Worm (Caenorhabditis elegans) whole organism, late embryonic: ENCODE measurements around the gene pqn-16.

ENCODE experiments used
- C08G9.2 ChIP-seq: sonication (generic microtip); optimal IDR thresholded peaks from 2 replicates; lab custom pipeline; 2016; ENCODE audit warnings: mild to moderate bottlenecking, missing genetic modification characterization, moderate library complexity, missing compliant biosample characterization
- F13H6.1 ChIP-seq: sonication (generic microtip); optimal IDR thresholded peaks from 2 replicates; lab custom pipeline; 2016; ENCODE audit warnings: missing genetic modification characterization, missing compliant biosample characterization
- K09A11.1 ChIP-seq: sonication (generic microtip); optimal IDR thresholded peaks from 2 replicates; lab custom pipeline; 2017; ENCODE audit warnings: antibody characterized with exemption, mild to moderate bottlenecking, missing genetic modification characterization, missing compliant biosample characterization; ENCODE audit not compliant: insufficient read depth
- T23F11.4 ChIP-seq: fragments of 200-800 bp; sonication (Bioruptor generic); optimal IDR thresholded peaks from 2 replicates; lab custom pipeline; 2018; ENCODE audit warnings: mild to moderate bottlenecking, missing genetic modification characterization, missing compliant biosample characterization
- Y22D7AL.16 ChIP-seq: sonication (generic microtip); optimal IDR thresholded peaks from 2 replicates; lab custom pipeline; 2016; ENCODE audit warnings: missing genetic modification characterization, missing compliant biosample characterization
- ahr-1 ChIP-seq: sonication (generic microtip); optimal IDR thresholded peaks from 2 replicates; lab custom pipeline; 2016; ENCODE audit warnings: missing genetic modification characterization, missing compliant biosample characterization
- ceh-14 ChIP-seq: sonication (generic microtip); optimal IDR thresholded peaks from 2 replicates; lab custom pipeline; 2016; ENCODE audit warnings: missing genotype, missing genetic modification characterization, missing compliant biosample characterization
- ceh-19 ChIP-seq: fragments of 200-800 bp; sonication (Bioruptor generic); optimal IDR thresholded peaks from 2 replicates; lab custom pipeline; 2018; ENCODE audit warnings: mild to moderate bottlenecking, missing genetic modification characterization, missing compliant biosample characterization
- ceh-22 ChIP-seq: sonication (generic microtip); optimal IDR thresholded peaks from 2 replicates; lab custom pipeline; 2017; ENCODE audit warnings: missing biosample characterization, missing genetic modification characterization
- ceh-24 ChIP-seq: sonication (generic microtip); optimal IDR thresholded peaks from 2 replicates; lab custom pipeline; 2016; ENCODE audit warnings: mild to moderate bottlenecking, missing genetic modification characterization, missing compliant biosample characterization
- ceh-31 ChIP-seq: sonication (generic microtip); optimal IDR thresholded peaks from 2 replicates; lab custom pipeline; 2016; ENCODE audit warnings: missing genetic modification characterization, missing compliant biosample characterization
- ceh-45 ChIP-seq: fragments of 200-800 bp; sonication (Bioruptor generic); IDR thresholded peaks from 2 replicates; pipeline ENCODE4 v1.3.6; 2022; ENCODE audit warnings: missing genetic modification reagents, missing genetic modification characterization, missing compliant biosample characterization
- ceh-6 ChIP-seq: fragments of 200-800 bp; sonication (Bioruptor generic); optimal IDR thresholded peaks from 2 replicates; lab custom pipeline; 2018; ENCODE audit warnings: mild to moderate bottlenecking, missing genetic modification characterization, missing compliant biosample characterization
- che-1 ChIP-seq: sonication (generic microtip); optimal IDR thresholded peaks from 2 replicates; lab custom pipeline; 2016; ENCODE audit warnings: mild to moderate bottlenecking, missing genetic modification characterization, missing compliant biosample characterization
- dve-1 ChIP-seq: sonication (generic microtip); optimal IDR thresholded peaks from 2 replicates; lab custom pipeline; 2017; ENCODE audit warnings: antibody characterized with exemption, mild to moderate bottlenecking, missing genetic modification characterization, missing compliant biosample characterization
- ets-4 ChIP-seq: sonication (generic microtip); optimal IDR thresholded peaks from 2 replicates; lab custom pipeline; 2016; ENCODE audit warnings: missing genetic modification characterization, missing compliant biosample characterization
- eyg-1 ChIP-seq: sonication (generic microtip); optimal IDR thresholded peaks from 2 replicates; lab custom pipeline; 2016; ENCODE audit warnings: missing genotype, missing genetic modification characterization, missing compliant biosample characterization
- fkh-10 ChIP-seq: fragments of 150-350 bp; optimal IDR thresholded peaks from 2 replicates; lab custom pipeline; 2014; ENCODE audit warnings: missing biosample characterization, missing genetic modification reagents, missing genetic modification characterization
- hlh-13 ChIP-seq: fragments of 200-800 bp; sonication (Bioruptor generic); optimal IDR thresholded peaks from 2 replicates; lab custom pipeline; 2018; ENCODE audit warnings: mild to moderate bottlenecking, missing genetic modification characterization, missing compliant biosample characterization
- hlh-15 ChIP-seq: sonication (generic microtip); optimal IDR thresholded peaks from 2 replicates; lab custom pipeline; 2016; ENCODE audit warnings: missing genetic modification characterization, missing compliant biosample characterization
- hlh-30 ChIP-seq: sonication (generic microtip); optimal IDR thresholded peaks from 2 replicates; lab custom pipeline; 2017; ENCODE audit warnings: antibody characterized with exemption, missing genetic modification characterization, missing compliant biosample characterization; ENCODE audit not compliant: insufficient read depth
- hlh-8 ChIP-seq: sonication (generic microtip); optimal IDR thresholded peaks from 2 replicates; lab custom pipeline; 2016; ENCODE audit warnings: missing genotype, missing genetic modification characterization, missing compliant biosample characterization
- madf-2 ChIP-seq: sonication (generic microtip); optimal IDR thresholded peaks from 2 replicates; lab custom pipeline; 2017; ENCODE audit warnings: missing genetic modification characterization, missing compliant biosample characterization
- nfya-1 ChIP-seq: sonication (generic microtip); optimal IDR thresholded peaks from 2 replicates; lab custom pipeline; 2017; ENCODE audit warnings: missing genetic modification characterization, mild to moderate bottlenecking, missing compliant biosample characterization, antibody characterized with exemption, moderate library complexity
- nhr-11 ChIP-seq: fragments of 150-350 bp; optimal IDR thresholded peaks from 2 replicates; lab custom pipeline; 2014; ENCODE audit warnings: missing biosample characterization, missing genetic modification characterization
- npax-4 ChIP-seq: sonication (generic microtip); optimal IDR thresholded peaks from 2 replicates; lab custom pipeline; 2016; ENCODE audit warnings: missing genetic modification characterization, missing compliant biosample characterization
- pax-1 ChIP-seq: fragments of 150-350 bp; optimal IDR thresholded peaks from 2 replicates; lab custom pipeline; 2014; ENCODE audit warnings: missing biosample characterization, missing genetic modification characterization
- pha-2 ChIP-seq: sonication (generic microtip); optimal IDR thresholded peaks from 2 replicates; lab custom pipeline; 2017; ENCODE audit warnings: mild to moderate bottlenecking, missing genetic modification characterization, missing compliant biosample characterization
- pros-1 ChIP-seq: fragments of 150-350 bp; optimal IDR thresholded peaks from 2 replicates; lab custom pipeline; 2014; ENCODE audit warnings: missing biosample characterization, missing genetic modification reagents, missing genetic modification characterization
- sox-2 ChIP-seq: fragments of 200-800 bp; sonication (Bioruptor generic); IDR thresholded peaks from 2 replicates; pipeline ENCODE4 v1.3.6; 2022; ENCODE audit warnings: missing genetic modification reagents, missing genetic modification characterization, missing compliant biosample characterization
- sox-4 ChIP-seq: sonication (generic microtip); optimal IDR thresholded peaks from 2 replicates; lab custom pipeline; 2017; ENCODE audit warnings: mild to moderate bottlenecking, missing genetic modification characterization, inconsistent platforms, missing compliant biosample characterization
- syd-9 ChIP-seq: sonication (generic microtip); optimal IDR thresholded peaks from 2 replicates; lab custom pipeline; 2016; ENCODE audit warnings: mild to moderate bottlenecking, missing genetic modification characterization, moderate library complexity, missing compliant biosample characterization
- tbx-2 ChIP-seq: sonication (generic microtip); optimal IDR thresholded peaks from 2 replicates; lab custom pipeline; 2016; ENCODE audit warnings: missing genetic modification characterization, missing compliant biosample characterization
- unc-42 ChIP-seq: sonication (generic microtip); optimal IDR thresholded peaks from 2 replicates; lab custom pipeline; 2016; ENCODE audit warnings: missing genotype, missing genetic modification characterization, missing compliant biosample characterization
- unc-55 ChIP-seq: sonication (generic microtip); optimal IDR thresholded peaks from 2 replicates; lab custom pipeline; 2017; ENCODE audit warnings: missing biosample characterization, missing genetic modification reagents, missing genetic modification characterization
- unc-86 ChIP-seq: sonication (generic microtip); optimal IDR thresholded peaks from 2 replicates; lab custom pipeline; 2016; ENCODE audit warnings: missing genetic modification characterization, missing compliant biosample characterization
- zip-5 ChIP-seq: sonication (generic microtip); optimal IDR thresholded peaks from 2 replicates; lab custom pipeline; 2016; ENCODE audit warnings: missing genetic modification characterization, missing compliant biosample characterization

Gene pqn-16

ce11 chrV:9175218-9175837, 1.4 kb downstream of the pqn-16 start, which contains the start of gene spas-1 (continued):
- no peak for TF ChIP-seq unc-55 (GFP tag; lab: Kevin White, UChicago)
- peak; percentile 3 for TF ChIP-seq C08G9.2 (tag; lab: Kevin White, UChicago)
- no peak for TF ChIP-seq pros-1 (tag; lab: Kevin White, UChicago)
- TF ChIP-seq hlh-30 (tag; lab: Kevin White, UChicago): no peak
- TF ChIP-seq unc-42: no peak
- no peak for TF ChIP-seq hlh-13 (GFP tag; lab: Kevin White, UChicago)
- no peak for TF ChIP-seq ceh-24 (tag; lab: Kevin White, UChicago)
- no peak for TF ChIP-seq ceh-31
- peak; percentile 76 for TF ChIP-seq nfya-1 (tag; lab: Kevin White, UChicago)
- TF ChIP-seq madf-2 (tag; lab: Kevin White, UChicago): peak; percentile 8
- TF ChIP-seq sox-4: peak; percentile 40
- TF ChIP-seq ahr-1: no peak
- no peak for TF ChIP-seq fkh-10 (GFP tag; lab: Kevin White, UChicago)
- TF ChIP-seq unc-86 (tag; lab: Kevin White, UChicago): no peak
- peak; percentile 10 for TF ChIP-seq npax-4 (tag; lab: Kevin White, UChicago)
- TF ChIP-seq syd-9: peak; percentile 52
- no peak for TF ChIP-seq ceh-22 (tag; lab: Kevin White, UChicago)
- peak; percentile 13 for TF ChIP-seq eyg-1
- peak; percentile 75 for TF ChIP-seq tbx-2 (tag; lab: Kevin White, UChicago)
- peak; percentile 29 for TF ChIP-seq che-1 (tag; lab: Kevin White, UChicago)
- TF ChIP-seq hlh-15 (tag; lab: Kevin White, UChicago): no peak
- TF ChIP-seq T23F11.4 (GFP tag; lab: Kevin White, UChicago): no peak
- no peak for TF ChIP-seq pax-1 (tag; lab: Kevin White, UChicago)
- TF ChIP-seq nhr-11 (tag; lab: Kevin White, UChicago): no peak
- TF ChIP-seq F13H6.1 (tag; lab: Kevin White, UChicago): peak; percentile 22
- TF ChIP-seq, all 69 proteins: peak for 30

- no peak for TF ChIP-seq sox-2
- TF ChIP-seq zip-5: no peak
- TF ChIP-seq pros-1 (tag; lab: Kevin White, UChicago): no peak
- no peak for TF ChIP-seq ceh-19 (GFP tag; lab: Kevin White, UChicago)
- TF ChIP-seq K09A11.1 (tag; lab: Kevin White, UChicago): no peak
- TF ChIP-seq ceh-6 (GFP tag; lab: Kevin White, UChicago): no peak
- TF ChIP-seq unc-86 (tag; lab: Kevin White, UChicago): no peak
- no peak for TF ChIP-seq Y22D7AL.16 (tag; lab: Kevin White, UChicago)
- no peak for TF ChIP-seq ceh-45 (GFP tag; lab: Robert Waterston, UW)
- no peak for TF ChIP-seq pha-2 (tag; lab: Kevin White, UChicago)
- no peak for TF ChIP-seq dve-1
- no peak for TF ChIP-seq ets-4
- no peak for TF ChIP-seq ceh-24 (tag; lab: Kevin White, UChicago)
- TF ChIP-seq ceh-14 (tag; lab: Kevin White, UChicago): no peak
- no peak for TF ChIP-seq hlh-8 (tag; lab: Kevin White, UChicago)
Measured at ce11 chrV:9181669-9182250, 7.9 kb downstream of the pqn-16 start, which contains the start of gene ptr-1. Gene ptr-1 (minus strand): TSS chrV:9181719.
